Worm (Caenorhabditis elegans) whole organism, L3 larva: ENCODE data around the gene unc-86.

Experiments used
- R02D3.7 ChIP-seq: fragments of 150-350 bp; optimal IDR thresholded peaks from 2 replicates; lab custom pipeline; 2014; ENCODE audit warnings: missing biosample characterization, missing genetic modification characterization
- ceh-28 ChIP-seq: fragments of 150-350 bp; optimal IDR thresholded peaks from 2 replicates; lab custom pipeline; 2014; ENCODE audit warnings: missing biosample characterization, missing genetic modification reagents, missing genetic modification characterization
- ceh-82 ChIP-seq: fragments of 150-350 bp; optimal IDR thresholded peaks from 2 replicates; lab custom pipeline; 2014; ENCODE audit warnings: missing biosample characterization, missing genetic modification characterization
- ceh-9 ChIP-seq: sonication (generic microtip); optimal IDR thresholded peaks from 2 replicates; lab custom pipeline; 2018; ENCODE audit warnings: missing biosample characterization, missing genetic modification characterization
- daf-12 ChIP-seq: fragments of 150-350 bp; optimal IDR thresholded peaks from 2 replicates; lab custom pipeline; 2014; ENCODE audit warnings: missing biosample characterization, missing genetic modification reagents, missing genetic modification characterization
- egl-27 ChIP-seq: sonication (generic microtip); optimal IDR thresholded peaks from 4 replicates; lab custom pipeline; 2017; ENCODE audit warnings: missing biosample characterization, missing genetic modification reagents, missing genetic modification characterization
- elt-2 ChIP-seq: sonication (generic microtip); optimal IDR thresholded peaks from 2 replicates; lab custom pipeline; 2016; ENCODE audit warnings: missing genetic modification reagents, mild to moderate bottlenecking, missing genetic modification characterization, missing compliant biosample characterization
- fkh-10 ChIP-seq: sonication (generic microtip); optimal IDR thresholded peaks from 2 replicates; lab custom pipeline; 2017; ENCODE audit warnings: missing biosample characterization, missing genetic modification reagents, missing genetic modification characterization
- fkh-2 ChIP-seq: fragments of 150-350 bp; optimal IDR thresholded peaks from 2 replicates; lab custom pipeline; 2014; ENCODE audit warnings: missing biosample characterization, missing genetic modification reagents, missing genetic modification characterization
- fos-1 ChIP-seq: fragments of 150-350 bp; optimal IDR thresholded peaks from 2 replicates; lab custom pipeline; 2014; ENCODE audit warnings: missing biosample characterization, missing genetic modification characterization
- jun-1 ChIP-seq: fragments of 150-350 bp; optimal IDR thresholded peaks from 2 replicates; lab custom pipeline; 2014; ENCODE audit warnings: missing biosample characterization, missing genetic modification reagents, missing genetic modification characterization
- lin-15B ChIP-seq: fragments of 150-350 bp; optimal IDR thresholded peaks from 2 replicates; lab custom pipeline; 2014; ENCODE audit warnings: missing biosample characterization, missing genetic modification characterization
- lin-39 ChIP-seq: fragments of 150-350 bp; optimal IDR thresholded peaks from 2 replicates; lab custom pipeline; 2018; ENCODE audit warnings: missing biosample characterization, missing genetic modification reagents, missing genetic modification characterization
- lsy-12 ChIP-seq: sonication (generic microtip); optimal IDR thresholded peaks from 2 replicates; lab custom pipeline; 2016; ENCODE audit warnings: mild to moderate bottlenecking, missing genetic modification characterization, missing compliant biosample characterization
- mdl-1 ChIP-seq: fragments of 150-350 bp; optimal IDR thresholded peaks from 2 replicates; lab custom pipeline; 2014; ENCODE audit warnings: missing biosample characterization, missing genetic modification characterization
- mml-1 ChIP-seq: fragments of 150-350 bp; sonication (generic microtip); optimal IDR thresholded peaks from 3 replicates; lab custom pipeline; 2014; ENCODE audit warnings: missing biosample characterization, missing genetic modification characterization
- nfya-1 ChIP-seq: sonication (generic microtip); optimal IDR thresholded peaks from 2 replicates; lab custom pipeline; 2017; ENCODE audit warnings: missing genetic modification characterization, mild to moderate bottlenecking, missing compliant biosample characterization, antibody characterized with exemption, moderate library complexity; ENCODE audit not compliant: insufficient read depth
- nhr-11 ChIP-seq: fragments of 150-350 bp; optimal IDR thresholded peaks from 2 replicates; lab custom pipeline; 2014; ENCODE audit warnings: missing biosample characterization, missing genetic modification characterization
- nhr-12 ChIP-seq: fragments of 150-350 bp; optimal IDR thresholded peaks from 2 replicates; lab custom pipeline; 2014; ENCODE audit warnings: missing biosample characterization, missing genetic modification characterization
- nhr-23 ChIP-seq: fragments of 150-350 bp; optimal IDR thresholded peaks from 2 replicates; lab custom pipeline; 2014; ENCODE audit warnings: missing biosample characterization, missing genetic modification reagents, missing genetic modification characterization
- nhr-237 ChIP-seq: fragments of 150-350 bp; optimal IDR thresholded peaks from 2 replicates; lab custom pipeline; 2014; ENCODE audit warnings: missing biosample characterization, missing genetic modification characterization
- nhr-25 ChIP-seq: sonication (generic microtip); optimal IDR thresholded peaks from 2 replicates; lab custom pipeline; 2017; ENCODE audit warnings: missing biosample characterization, missing genetic modification characterization
- nhr-67 ChIP-seq: fragments of 150-350 bp; optimal IDR thresholded peaks from 2 replicates; lab custom pipeline; 2014; ENCODE audit warnings: missing biosample characterization, missing genetic modification characterization
- nhr-76 ChIP-seq: fragments of 150-350 bp; sonication (generic microtip); optimal IDR thresholded peaks from 5 replicates; lab custom pipeline; 2014; ENCODE audit warnings: missing biosample characterization, missing genetic modification characterization
- nhr-77 ChIP-seq: fragments of 150-350 bp; optimal IDR thresholded peaks from 2 replicates; lab custom pipeline; 2014; ENCODE audit warnings: missing biosample characterization, missing genetic modification characterization
- pha-4 ChIP-seq: fragments of 150-350 bp; optimal IDR thresholded peaks from 2 replicates; lab custom pipeline; 2014; ENCODE audit warnings: missing biosample characterization, missing genetic modification reagents, missing genetic modification characterization
- pqm-1 ChIP-seq: fragments of 150-350 bp; optimal IDR thresholded peaks from 2 replicates; lab custom pipeline; 2017; ENCODE audit warnings: missing biosample characterization, missing genetic modification characterization, inconsistent platforms
- sea-2 ChIP-seq: fragments of 150-350 bp; sonication (generic microtip); optimal IDR thresholded peaks from 4 replicates; lab custom pipeline; 2014; ENCODE audit warnings: missing biosample characterization, missing genetic modification reagents, missing genetic modification characterization
- skn-1 ChIP-seq: fragments of 150-350 bp; optimal IDR thresholded peaks from 2 replicates; lab custom pipeline; 2014; ENCODE audit warnings: missing biosample characterization, missing genetic modification characterization
- snpc-4 ChIP-seq: fragments of 150-350 bp; optimal IDR thresholded peaks from 2 replicates; lab custom pipeline; 2014; ENCODE audit warnings: missing biosample characterization, missing genetic modification characterization
- tbx-2 ChIP-seq: sonication (generic microtip); optimal IDR thresholded peaks from 2 replicates; lab custom pipeline; 2016; ENCODE audit warnings: mild to moderate bottlenecking, missing genetic modification characterization, missing compliant biosample characterization
- unc-39 ChIP-seq: sonication (generic microtip); optimal IDR thresholded peaks from 4 replicates; lab custom pipeline; 2017; ENCODE audit warnings: missing biosample characterization, missing genetic modification characterization
- unc-62 ChIP-seq: fragments of 150-350 bp; sonication (generic microtip); optimal IDR thresholded peaks from 4 replicates; lab custom pipeline; 2014; ENCODE audit warnings: missing biosample characterization, missing genetic modification reagents, missing genetic modification characterization
- ztf-11 ChIP-seq: fragments of 150-350 bp; optimal IDR thresholded peaks from 2 replicates; lab custom pipeline; 2014; ENCODE audit warnings: missing biosample characterization, missing genetic modification characterization
- ztf-4 ChIP-seq: fragments of 150-350 bp; optimal IDR thresholded peaks from 2 replicates; lab custom pipeline; 2014; ENCODE audit warnings: missing biosample characterization, missing genetic modification characterization

The unc-86 gene

DNA sequence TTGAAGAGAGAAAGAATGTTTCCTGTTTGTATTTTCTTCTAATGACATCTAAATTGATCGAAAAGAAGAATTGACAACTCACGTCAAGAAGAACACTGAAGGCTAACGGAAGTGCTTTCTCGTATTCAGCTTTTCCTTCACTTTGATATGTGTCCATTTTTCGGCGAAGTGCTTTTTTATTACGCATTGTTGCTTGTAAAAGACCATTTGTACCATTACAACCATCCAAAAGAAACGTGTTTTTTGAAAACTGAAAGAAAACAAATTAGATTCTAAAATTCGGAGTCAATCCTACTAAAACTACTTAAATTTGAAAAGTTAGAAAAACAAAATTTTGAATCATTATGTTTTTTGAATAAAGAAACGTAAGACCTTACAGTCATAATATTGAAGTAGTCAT, 17.1 kb downstream of the unc-86 start:
- no peak for TF ChIP-seq fkh-2
- no peak for TF ChIP-seq lsy-12
- TF ChIP-seq nhr-12 (tag; lab: Kevin White, UChicago): no peak
- TF ChIP-seq nhr-237: no peak
- no peak for TF ChIP-seq ztf-11
- TF ChIP-seq tbx-2 (tag; lab: Kevin White, UChicago): no peak
- no peak for TF ChIP-seq jun-1 (tag; lab: Kevin White, UChicago)
- TF ChIP-seq pha-4 (tag; lab: Kevin White, UChicago): no peak
- TF ChIP-seq snpc-4 (tag; lab: Kevin White, UChicago): no peak
- TF ChIP-seq elt-2: no peak
- TF ChIP-seq ceh-9 (tag; lab: Kevin White, UChicago): no peak
- TF ChIP-seq fkh-10 (GFP tag; lab: Kevin White, UChicago): no peak
- TF ChIP-seq mdl-1: no peak
- no peak for TF ChIP-seq nhr-77
- TF ChIP-seq ztf-4 (tag; lab: Kevin White, UChicago): no peak
- no peak for TF ChIP-seq nfya-1 (tag; lab: Kevin White, UChicago)
- no peak for TF ChIP-seq ceh-28 (tag; lab: Kevin White, UChicago)
- no peak for TF ChIP-seq sea-2 (GFP tag; lab: Kevin White, UChicago)
- no peak for TF ChIP-seq unc-39 (tag; lab: Kevin White, UChicago)
- TF ChIP-seq nhr-76 (tag; lab: Kevin White, UChicago): no peak

- TF ChIP-seq skn-1: no peak
Measured at ce11 chrIII:8191695-8192094, 24.4 kb downstream of the unc-86 start, which contains the start of gene C50C3.1. C50C3.1 (plus strand) TSS chrIII:8191995.

ce11 chrIII:8190505-8190904, 25.6 kb downstream of the unc-86 start, which contains the start of gene C50C3.19:
C50C3.19 (plus strand) TSS chrIII:8190805.
- no peak for TF ChIP-seq nhr-12 (tag; lab: Kevin White, UChicago)
- TF ChIP-seq nhr-67 (tag; lab: Kevin White, UChicago): no peak
- TF ChIP-seq mml-1 (tag; lab: Kevin White, UChicago): no peak
- TF ChIP-seq unc-62 (GFP tag; lab: Kevin White, UChicago): no peak
- TF ChIP-seq nhr-11 (tag; lab: Kevin White, UChicago): no peak
- no peak for TF ChIP-seq egl-27
- TF ChIP-seq daf-12: no peak
- TF ChIP-seq R02D3.7 (tag; lab: Kevin White, UChicago): no peak
- no peak for TF ChIP-seq nhr-76 (tag; lab: Kevin White, UChicago)
- no peak for TF ChIP-seq ceh-82
- TF ChIP-seq fos-1 (tag; lab: Kevin White, UChicago): no peak
- no peak for TF ChIP-seq tbx-2 (tag; lab: Kevin White, UChicago)
- TF ChIP-seq pqm-1 (tag; lab: Kevin White, UChicago): no peak
- no peak for TF ChIP-seq fkh-10 (GFP tag; lab: Kevin White, UChicago)
- no peak for TF ChIP-seq lin-15B (tag; lab: Kevin White, UChicago)
- no peak for TF ChIP-seq nhr-25 (tag; lab: Kevin White, UChicago)
- TF ChIP-seq lin-39 (tag; lab: Kevin White, UChicago): no peak

ce11 chrIII:8185130-8185529, 31.0 kb downstream of the unc-86 start:
- TF ChIP-seq ceh-82 (no peak), R02D3.7 (tag; lab: Kevin White, UChicago) (no peak), snpc-4 (tag; lab: Kevin White, UChicago) (no peak), pqm-1 (tag; lab: Kevin White, UChicago) (no peak), nhr-11 (tag; lab: Kevin White, UChicago) (no peak), egl-27 (no peak), tbx-2 (tag; lab: Kevin White, UChicago) (no peak), nhr-23 (tag; lab: Kevin White, UChicago) (no peak)

DNA sequence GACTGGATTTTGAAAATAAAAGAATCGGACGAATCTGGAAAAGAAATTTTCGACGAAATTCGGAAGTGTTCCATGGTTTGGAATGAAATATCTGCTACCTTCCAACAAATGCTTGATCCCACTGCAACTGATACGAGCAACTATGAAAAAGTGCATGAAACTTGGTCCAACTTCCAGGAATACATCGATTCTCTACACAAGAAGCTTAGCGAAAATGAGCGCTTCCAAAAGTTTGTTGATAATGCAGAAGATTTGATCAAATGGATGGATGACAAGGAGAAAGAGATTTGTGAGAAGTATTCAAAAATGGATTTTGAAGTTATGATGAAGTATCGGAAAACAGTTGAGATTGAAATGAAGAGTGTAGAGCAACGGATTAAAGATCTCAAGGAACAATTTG, 33.6 kb downstream of the unc-86 start:
- TF ChIP-seq nhr-23 (tag; lab: Kevin White, UChicago) (no peak), nhr-67 (tag; lab: Kevin White, UChicago) (no peak)
